Worm (Caenorhabditis elegans): Measurements from ENCODE around the gene Y56A3A.31.

- TF ChIP-seq snpc-4 (tag; optimal IDR thresholded peaks at IDR 0.05) (no peak), mep-1 (tag; optimal IDR thresholded peaks at IDR 0.05) (no peak), pha-4 (tag; optimal IDR thresholded peaks at IDR 0.05) (no peak), lsy-2 (tag; optimal IDR thresholded peaks at IDR 0.05) (no peak), blmp-1 (tag; optimal IDR thresholded peaks at IDR 0.05) (no peak), ham-2 (GFP tag; optimal IDR thresholded peaks at IDR 0.05) (no peak), nhr-76 (tag; optimal IDR thresholded peaks at IDR 0.05) (no peak), nhr-28 (tag; optimal IDR thresholded peaks at IDR 0.05) (no peak), nhr-237 (tag; optimal IDR thresholded peaks at IDR 0.05) (no peak), ces-1 (GFP tag; optimal IDR thresholded peaks at IDR 0.05) (peak; percentile 60)
Measured at ce11 chrIII:11937911-11938310, 36.4 kb upstream of the Y56A3A.31 start.
